Worm (Caenorhabditis elegans) whole organism, L4 larva: ENCODE results near the gene txt-1.
A peak's percentile ranks its signal among the peaks of the same experiment; 100 is the strongest.

ENCODE experiments used
- F49E8.2 ChIP-seq: sonication (generic microtip); optimal IDR thresholded peaks from 2 replicates; lab custom pipeline; 2016; ENCODE audit warnings: missing compliant biosample characterization, mild to moderate bottlenecking, missing genetic modification characterization, borderline replicate concordance
- ama-1 ChIP-seq: fragments of 150-350 bp; optimal IDR thresholded peaks from 2 replicates; lab custom pipeline; 2014; ENCODE audit warnings: inconsistent platforms, mixed read lengths
- ceh-28 ChIP-seq: fragments of 150-350 bp; optimal IDR thresholded peaks from 2 replicates; lab custom pipeline; 2014; ENCODE audit warnings: missing biosample characterization, missing genetic modification reagents, missing genetic modification characterization
- dpl-1 ChIP-seq: fragments of 150-350 bp; optimal IDR thresholded peaks from 2 replicates; lab custom pipeline; 2014; ENCODE audit warnings: missing biosample characterization, missing genetic modification reagents, missing genetic modification characterization
- fkh-10 ChIP-seq: fragments of 150-350 bp; optimal IDR thresholded peaks from 2 replicates; lab custom pipeline; 2014; ENCODE audit warnings: missing biosample characterization, missing genetic modification reagents, missing genetic modification characterization
- mxl-2 ChIP-seq: fragments of 200-800 bp; sonication (Bioruptor generic); conservative IDR thresholded peaks from 2 replicates; pipeline ENCODE4 v1.3.6; 2022; ENCODE audit warnings: missing genetic modification reagents, missing genetic modification characterization, missing compliant biosample characterization
- skn-1 ChIP-seq: fragments of 150-350 bp; optimal IDR thresholded peaks from 2 replicates; lab custom pipeline; 2014; ENCODE audit warnings: missing biosample characterization, missing genetic modification characterization
- unc-130 ChIP-seq: sonication (generic microtip); optimal IDR thresholded peaks from 2 replicates; lab custom pipeline; 2016; ENCODE audit warnings: missing genetic modification reagents, missing genetic modification characterization, missing compliant biosample characterization

DNA sequence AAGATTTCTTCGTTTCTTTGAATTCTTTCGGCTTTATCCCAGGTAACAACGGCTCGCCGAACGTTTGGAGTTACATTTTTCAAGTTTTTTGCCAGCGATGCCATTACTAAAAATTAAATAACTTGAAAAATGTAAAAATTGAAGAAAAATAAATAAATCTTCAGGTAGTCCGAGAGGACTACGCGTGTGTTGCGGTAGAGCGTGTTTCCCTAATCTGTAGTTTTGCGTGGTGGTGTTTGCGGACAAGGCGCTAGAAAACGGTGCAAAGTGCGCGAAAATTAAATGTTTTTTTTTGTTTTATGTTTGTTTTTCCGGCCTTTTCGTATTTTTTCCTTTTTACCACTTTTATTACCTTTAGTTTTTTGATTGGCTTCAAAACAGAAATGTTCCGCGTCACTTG is 49.9 kb downstream of the txt-1 start, which contains the start of gene mrpl-28:
- TF ChIP-seq fkh-10 (GFP tag; lab: Kevin White, UChicago) = peak; percentile 78
- peak; percentile 60 for TF ChIP-seq F49E8.2 (tag; lab: Kevin White, UChicago)
- peak; percentile 33 for TF ChIP-seq unc-130 (GFP tag; lab: Kevin White, UChicago)
- TF ChIP-seq mxl-2 (GFP tag; lab: Robert Waterston, UW) = no peak
- TF ChIP-seq ama-1 (lab: Kevin White, UChicago) = peak; percentile 54
- no peak for TF ChIP-seq ceh-28 (tag; lab: Kevin White, UChicago)
- TF ChIP-seq dpl-1 = peak; percentile 97
- no peak for TF ChIP-seq skn-1 (tag; lab: Kevin White, UChicago)
